Fruit fly (Drosophila melanogaster) whole organism, pupa: ENCODE data around the gene Dscam4.
A peak's percentile ranks its signal among the peaks of the same experiment; 100 is the strongest.

Experiments
- CG10348 ChIP-seq: fragments of 200-800 bp; sonication (Bioruptor generic); IDR thresholded peaks from 2 replicates; pipeline ENCODE4 v1.3.6; 2022; ENCODE audit warnings: missing biosample characterization, missing genetic modification characterization
- CG12605 ChIP-seq: fragments of 200-800 bp; sonication (Bioruptor generic); IDR thresholded peaks from 2 replicates; pipeline ENCODE4 v1.3.6; 2022; ENCODE audit warnings: missing biosample characterization, missing genetic modification characterization
- CG13204 ChIP-seq: fragments of 200-800 bp; sonication (Bioruptor generic); optimal IDR thresholded peaks from 2 replicates; lab custom pipeline; 2018; ENCODE audit warnings: missing biosample characterization, mild to moderate bottlenecking, missing genetic modification characterization, moderate library complexity
- CG14655 ChIP-seq: fragments of 200-800 bp; sonication (Bioruptor generic); optimal IDR thresholded peaks from 3 replicates; lab custom pipeline; 2017; ENCODE audit warnings: mild to moderate bottlenecking, missing biosample characterization, missing genetic modification reagents, missing genetic modification characterization
- CG32121 ChIP-seq: fragments of 200-800 bp; sonication (Bioruptor generic); IDR thresholded peaks from 2 replicates; pipeline ENCODE4 v1.3.6; 2022; ENCODE audit warnings: missing biosample characterization, missing genetic modification characterization
- CG34367 ChIP-seq: fragments of 200-800 bp; sonication (Bioruptor generic); optimal IDR thresholded peaks from 2 replicates; lab custom pipeline; 2018; ENCODE audit warnings: missing biosample characterization, mild to moderate bottlenecking, missing genetic modification characterization
- CG4496 ChIP-seq: fragments of 200-800 bp; sonication (Bioruptor generic); IDR thresholded peaks from 3 replicates; pipeline ENCODE4 v1.3.6; 2022; ENCODE audit warnings: missing biosample characterization, missing genetic modification characterization
- CG8301 ChIP-seq: fragments of 200-800 bp; sonication (Bioruptor generic); optimal IDR thresholded peaks from 2 replicates; lab custom pipeline; 2018; ENCODE audit warnings: missing biosample characterization, mild to moderate bottlenecking, missing genetic modification characterization
- D1 ChIP-seq: fragments of 200-800 bp; sonication (Bioruptor generic); optimal IDR thresholded peaks from 2 replicates; lab custom pipeline; 2018; ENCODE audit warnings: missing biosample characterization, mild to moderate bottlenecking, missing genetic modification characterization, moderate library complexity
- EcR ChIP-seq: fragments of 200-800 bp; sonication (Bioruptor generic); optimal IDR thresholded peaks from 3 replicates; lab custom pipeline; 2019; ENCODE audit warnings: missing biosample characterization, missing genetic modification characterization, mild to moderate bottlenecking, moderate library complexity, missing genetic modification reagents
- Ets98B ChIP-seq: fragments of 200-800 bp; sonication (Bioruptor generic); IDR thresholded peaks from 2 replicates; pipeline ENCODE4 v1.3.6; 2022; ENCODE audit warnings: missing biosample characterization, missing genetic modification characterization
- Pif1A ChIP-seq: fragments of 200-800 bp; sonication (Bioruptor generic); optimal IDR thresholded peaks from 3 replicates; lab custom pipeline; 2016; ENCODE audit warnings: missing biosample characterization, missing genetic modification characterization
- Pif1B ChIP-seq: fragments of 200-800 bp; sonication (Bioruptor generic); optimal IDR thresholded peaks from 3 replicates; lab custom pipeline; 2016; ENCODE audit warnings: missing biosample characterization, missing genetic modification characterization
- rn ChIP-seq: fragments of 200-800 bp; sonication (Bioruptor generic); IDR thresholded peaks from 2 replicates; pipeline ENCODE4 v1.3.6; 2022; ENCODE audit warnings: missing biosample characterization, missing genetic modification characterization

The Dscam4 gene

dm6 chr3L:8320105-8320813 is 81.8 kb downstream of the Dscam4 start, which contains the start of gene CG13670:
TSS of gene CG13670 (plus strand) at chr3L:8320763.
- TF ChIP-seq Pif1A (GFP tag; lab: Kevin White, UChicago) (peak; percentile 16), rn (GFP tag; lab: Robert Waterston, UW) (no peak), CG8301 (tag; lab: Kevin White, UChicago) (peak; percentile 4), CG32121 (GFP tag; lab: Robert Waterston, UW) (peak; percentile 56; the same call in 1 of the 2 replicates), CG14655 (GFP tag; lab: Kevin White, UChicago) (no peak), Ets98B (GFP tag; lab: Robert Waterston, UW) (peak; percentile 60), CG4496 (GFP tag; lab: Robert Waterston, UW) (no peak; the same call in 2 of the 3 replicates)

- TF ChIP-seq CG32121 (GFP tag; lab: Robert Waterston, UW) (no peak), CG13204 (GFP tag; lab: Kevin White, UChicago) (no peak), EcR (GFP tag; lab: Kevin White, UChicago) (no peak), CG12605 (no peak), CG10348 (GFP tag; lab: Robert Waterston, UW) (no peak), Ets98B (GFP tag; lab: Robert Waterston, UW) (no peak)
These were observed 85.4 kb downstream of the Dscam4 start for dm6 chr3L:8323817-8324216.

- TF ChIP-seq CG4496 (GFP tag; lab: Robert Waterston, UW) (0 out of 3 replicates have a peak, but pooled peaks have one; percentile 45), CG8301 (tag; lab: Kevin White, UChicago) (no peak), CG10348 (GFP tag; lab: Robert Waterston, UW) (no peak), D1 (tag; lab: Kevin White, UChicago) (no peak), Ets98B (GFP tag; lab: Robert Waterston, UW) (no peak), CG34367 (tag; lab: Kevin White, UChicago) (no peak)
These were observed 87.1 kb downstream of the Dscam4 start, which contains the start of gene CG34461 for dm6 chr3L:8325559-8325958. TSS of gene CG34461 (plus strand) at chr3L:8325859.

dm6 chr3L:8328283-8328682 is 89.8 kb downstream of the Dscam4 start, which contains the start of gene CG34462:
TSS of gene CG34462 (plus strand) at chr3L:8328583.
- TF ChIP-seq CG8301 (tag; lab: Kevin White, UChicago), result no peak

dm6 chr3L:8329005-8329404 is 90.6 kb downstream of the Dscam4 start:
- TF ChIP-seq CG14655 (GFP tag; lab: Kevin White, UChicago), result no peak
- TF ChIP-seq rn (GFP tag; lab: Robert Waterston, UW), result no peak
- no peak for TF ChIP-seq CG4496 (GFP tag; lab: Robert Waterston, UW)
- no peak for TF ChIP-seq Ets98B (GFP tag; lab: Robert Waterston, UW)
- TF ChIP-seq D1 (tag; lab: Kevin White, UChicago), result peak; percentile 14

- no peak for TF ChIP-seq Pif1B
- TF ChIP-seq CG4496 (GFP tag; lab: Robert Waterston, UW), result 0 out of 3 replicates have a peak, but pooled peaks have one; percentile 21
These were observed 93.0 kb downstream of the Dscam4 start for dm6 chr3L:8331414-8331813.
